Fruit fly (Drosophila melanogaster): ENCODE data around the gene brv2.

The brv2 gene

DNA sequence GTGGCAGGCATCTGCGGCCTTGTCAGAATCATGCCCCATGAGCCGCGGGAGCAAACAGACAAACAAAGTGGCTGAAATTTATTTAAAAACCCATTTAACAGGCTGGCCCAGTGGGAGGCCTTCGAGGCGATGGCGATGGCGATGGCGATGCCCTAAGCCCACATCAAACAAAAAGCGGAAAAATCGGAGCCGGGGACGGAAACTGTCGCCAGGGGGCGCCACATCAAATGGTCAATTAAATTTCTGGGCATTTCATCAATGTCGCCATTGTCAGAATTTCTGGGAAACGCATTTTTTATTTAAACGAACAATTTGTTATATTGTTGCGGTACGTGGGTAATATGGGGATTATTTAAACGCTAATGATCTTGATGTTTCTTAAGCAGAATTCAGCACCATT lies 52.3 kb downstream of the brv2 start:
- TF ChIP-seq CG8478 (optimal IDR thresholded peaks at IDR 0.05) (no peak), CTCF (optimal IDR thresholded peaks at IDR 0.05) (peak; percentile 61 to 66)
